Worm (Caenorhabditis elegans) whole organism, young adult: ENCODE measurements around the gene nhr-272.

ENCODE experiments used
- die-1 ChIP-seq: sonication (generic microtip); optimal IDR thresholded peaks from 2 replicates; lab custom pipeline; 2016; ENCODE audit warnings: missing genotype, mild to moderate bottlenecking, missing genetic modification characterization, missing compliant biosample characterization
- egl-44 ChIP-seq: fragments of 200-800 bp; sonication (Bioruptor generic); IDR thresholded peaks from 2 replicates; pipeline ENCODE4 v1.3.6; 2022; ENCODE audit warnings: missing genetic modification reagents, missing genetic modification characterization, missing compliant biosample characterization
- ekl-4 ChIP-seq: fragments of 200-800 bp; sonication (Bioruptor generic); IDR thresholded peaks from 2 replicates; pipeline ENCODE4 v1.3.6; 2022; ENCODE audit warnings: missing genetic modification reagents, missing genetic modification characterization, missing compliant biosample characterization
- hmg-20 ChIP-seq: fragments of 200-800 bp; sonication (Bioruptor generic); IDR thresholded peaks from 2 replicates; pipeline ENCODE4 v1.3.6; 2022; ENCODE audit warnings: missing genetic modification reagents, missing genetic modification characterization, missing compliant biosample characterization
- lin-40 ChIP-seq: sonication (generic microtip); optimal IDR thresholded peaks from 2 replicates; lab custom pipeline; 2016; ENCODE audit warnings: missing genetic modification characterization, mild to moderate bottlenecking, missing compliant biosample characterization, missing genotype, missing genetic modification reagents
- nfya-1 ChIP-seq: sonication (generic microtip); optimal IDR thresholded peaks from 2 replicates; lab custom pipeline; 2017; ENCODE audit warnings: antibody characterized with exemption, missing compliant biosample characterization, missing genetic modification characterization, borderline replicate concordance; ENCODE audit not compliant: insufficient read depth
- snpc-4 ChIP-seq, 5 experiments: fragments of 150-350 bp in 1 of 5; sonication (generic microtip) in 4 of 5; optimal IDR thresholded peaks; 2 replicates each; lab custom pipeline; 2014 to 2018; ENCODE audit warnings: missing genetic modification characterization in 5 of 5, missing biosample characterization in 3 of 5, antibody characterized with exemption in 2 of 5, mild to moderate bottlenecking in 2 of 5, missing compliant biosample characterization in 2 of 5, missing genotype in 2 of 5, moderate library complexity in 2 of 5, missing genetic modification reagents in 1 of 5
- tbp1 ChIP-seq: fragments of 200-800 bp; sonication (Bioruptor generic); optimal IDR thresholded peaks from 2 replicates; lab custom pipeline; 2018; ENCODE audit warnings: mild to moderate bottlenecking, missing genetic modification characterization, missing compliant biosample characterization

DNA sequence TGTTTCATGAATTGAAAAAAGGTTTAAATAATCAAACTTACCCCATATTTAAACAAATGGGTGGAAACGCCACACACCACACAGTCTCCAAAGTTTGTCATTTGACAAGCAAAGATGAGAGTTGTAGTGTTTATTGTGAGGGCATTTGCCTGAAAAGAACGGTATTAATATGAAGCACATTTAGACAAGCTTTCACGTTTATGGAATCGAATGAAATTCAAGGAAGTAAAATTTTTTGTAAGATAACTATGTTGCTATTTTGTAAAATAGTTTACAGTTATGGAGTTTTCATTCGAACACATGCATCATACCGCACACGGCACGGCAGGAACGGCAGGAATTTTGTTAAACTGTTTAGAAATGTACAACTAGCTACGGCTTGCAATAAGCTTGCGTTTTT, at the start of gene nhr-272:
- TF ChIP-seq nfya-1 (tag; lab: Kevin White, UChicago) (no peak), die-1 (tag; lab: Kevin White, UChicago) (no peak), tbp1 (GFP tag; lab: Kevin White, UChicago) (no peak), ekl-4 (GFP tag; lab: Robert Waterston, UW) (no peak), hmg-20 (GFP tag; lab: Robert Waterston, UW) (no peak), lin-40 (tag; lab: Kevin White, UChicago) (no peak), snpc-4 (GFP tag; optimal IDR thresholded peaks at IDR 0.05; lab: Kevin White, UChicago) (no peak), snpc-4 (tag; optimal IDR thresholded peaks at IDR 0.05; lab: Kevin White, UChicago) (no peak), egl-44 (GFP tag; lab: Robert Waterston, UW) (no peak)
